Fruit fly (Drosophila melanogaster) whole organism, embryonic: ENCODE measurements around the gene CG7275.

Experiments
- Abd-B ChIP-seq: fragments of 200-800 bp; sonication (Bioruptor generic); optimal IDR thresholded peaks from 2 replicates; lab custom pipeline; 2018; ENCODE audit warnings: missing biosample characterization, mild to moderate bottlenecking, missing genetic modification characterization, moderate library complexity
- Asciz ChIP-seq: fragments of 200-800 bp; sonication (Bioruptor generic); optimal IDR thresholded peaks from 2 replicates; lab custom pipeline; 2017; ENCODE audit warnings: missing biosample characterization, mild to moderate bottlenecking, missing genetic modification characterization, missing genetic modification reagents
- CG10654 ChIP-seq: fragments of 200-800 bp; sonication (Bioruptor generic); optimal IDR thresholded peaks from 2 replicates; lab custom pipeline; 2016; ENCODE audit warnings: missing biosample characterization, missing genetic modification characterization
- CG11696 ChIP-seq: fragments of 200-800 bp; sonication (Bioruptor generic); IDR thresholded peaks from 2 replicates; pipeline ENCODE4 v1.3.6; 2022; ENCODE audit warnings: missing biosample characterization, missing genetic modification characterization
- CG11723 ChIP-seq: fragments of 200-800 bp; sonication (Bioruptor generic); optimal IDR thresholded peaks from 2 replicates; lab custom pipeline; 2017; ENCODE audit warnings: missing biosample characterization, mild to moderate bottlenecking, missing genetic modification characterization
- CG1233 ChIP-seq: fragments of 200-800 bp; sonication (Bioruptor generic); optimal IDR thresholded peaks from 4 replicates; lab custom pipeline; 2018; ENCODE audit warnings: missing biosample characterization, mild to moderate bottlenecking, missing genetic modification characterization
- CG12744 ChIP-seq: fragments of 200-800 bp; sonication (Bioruptor generic); optimal IDR thresholded peaks from 2 replicates; lab custom pipeline; 2016; ENCODE audit warnings: missing biosample characterization, missing genetic modification characterization
- CG16779 ChIP-seq: fragments of 200-800 bp; sonication (Bioruptor generic); IDR thresholded peaks from 2 replicates; pipeline ENCODE4 v1.3.6; 2022; ENCODE audit warnings: missing biosample characterization, missing genetic modification characterization
- CG17359 ChIP-seq: fragments of 200-800 bp; sonication (Bioruptor generic); optimal IDR thresholded peaks from 3 replicates; lab custom pipeline; 2018; ENCODE audit warnings: missing biosample characterization, mild to moderate bottlenecking, missing genetic modification characterization, moderate library complexity
- CG17568 ChIP-seq: fragments of 200-800 bp; sonication (Bioruptor generic); optimal IDR thresholded peaks from 2 replicates; lab custom pipeline; 2018; ENCODE audit warnings: missing biosample characterization, mild to moderate bottlenecking, missing genetic modification characterization, moderate library complexity
- CG17802 ChIP-seq: fragments of 200-800 bp; sonication (Bioruptor generic); optimal IDR thresholded peaks from 2 replicates; lab custom pipeline; 2018; ENCODE audit warnings: missing biosample characterization, mild to moderate bottlenecking, missing genetic modification characterization, moderate library complexity
- CG1832 ChIP-seq: fragments of 200-800 bp; sonication (Bioruptor generic); optimal IDR thresholded peaks from 2 replicates; lab custom pipeline; 2017; ENCODE audit warnings: missing biosample characterization, mild to moderate bottlenecking, missing genetic modification characterization, inconsistent platforms
- CG4360 ChIP-seq: fragments of 200-800 bp; sonication (Bioruptor generic); IDR thresholded peaks from 2 replicates; pipeline ENCODE4 v1.3.6; 2022; ENCODE audit warnings: missing biosample characterization, missing genetic modification characterization
- CG4617 ChIP-seq: fragments of 200-800 bp; sonication (Bioruptor generic); optimal IDR thresholded peaks from 3 replicates; lab custom pipeline; 2016; ENCODE audit warnings: missing biosample characterization, missing genetic modification characterization, borderline replicate concordance
- CG4730 ChIP-seq: fragments of 200-800 bp; sonication (Bioruptor generic); IDR thresholded peaks from 2 replicates; pipeline ENCODE4 v1.3.6; 2022; ENCODE audit warnings: missing biosample characterization, missing genetic modification characterization
- CG7839 ChIP-seq: fragments of 200-800 bp; sonication (Bioruptor generic); optimal IDR thresholded peaks from 3 replicates; lab custom pipeline; 2018; ENCODE audit warnings: missing biosample characterization, mild to moderate bottlenecking, missing genetic modification characterization, moderate library complexity
- CG8388 ChIP-seq: fragments of 200-800 bp; sonication (Bioruptor generic); optimal IDR thresholded peaks from 2 replicates; lab custom pipeline; 2019; ENCODE audit warnings: missing biosample characterization, mild to moderate bottlenecking, missing genetic modification characterization, moderate library complexity
- CG9727 ChIP-seq: fragments of 200-800 bp; sonication (Bioruptor generic); optimal IDR thresholded peaks from 3 replicates; lab custom pipeline; 2017; ENCODE audit warnings: missing biosample characterization, mild to moderate bottlenecking, missing genetic modification characterization
- CHES-1-like ChIP-seq: fragments of 200-800 bp; sonication (Bioruptor generic); optimal IDR thresholded peaks from 2 replicates; lab custom pipeline; 2016; ENCODE audit warnings: missing biosample characterization, missing genetic modification characterization
- Dbx ChIP-seq: fragments of 200-800 bp; sonication (Bioruptor generic); IDR thresholded peaks from 3 replicates; pipeline ENCODE4 v1.3.6; 2022; ENCODE audit warnings: missing biosample characterization, missing genetic modification characterization
- Dip2 ChIP-seq: fragments of 200-800 bp; sonication (Bioruptor generic); IDR thresholded peaks from 2 replicates; pipeline ENCODE4 v1.3.6; 2022; ENCODE audit warnings: missing biosample characterization, missing genetic modification characterization
- Dll ChIP-seq: fragments of 200-800 bp; sonication (Bioruptor generic); IDR thresholded peaks from 4 replicates; pipeline ENCODE4 v1.3.6; 2022; ENCODE audit warnings: missing biosample characterization, missing genetic modification characterization; ENCODE audit not compliant: partially characterized antibody
- HmgZ ChIP-seq: fragments of 200-800 bp; sonication (Bioruptor generic); optimal IDR thresholded peaks from 2 replicates; lab custom pipeline; 2018; ENCODE audit warnings: missing biosample characterization, mild to moderate bottlenecking, missing genetic modification characterization
- Lim3 ChIP-seq: fragments of 200-800 bp; sonication (Bioruptor generic); IDR thresholded peaks from 2 replicates; pipeline ENCODE4 v1.3.6; 2022; ENCODE audit warnings: missing biosample characterization, missing genetic modification characterization
- Lpt ChIP-seq: fragments of >200 bp; optimal IDR thresholded peaks from 2 replicates; lab custom pipeline; 2018; ENCODE audit warnings: missing biosample characterization, missing genetic modification characterization
- Mad ChIP-seq: fragments of 200-800 bp; sonication (Bioruptor generic); optimal IDR thresholded peaks from 2 replicates; lab custom pipeline; 2016; ENCODE audit warnings: missing biosample characterization, missing genetic modification characterization
- Nf-YA ChIP-seq: fragments of 200-800 bp; sonication (Bioruptor generic); IDR thresholded peaks from 2 replicates; pipeline ENCODE4 v1.3.6; 2022; ENCODE audit warnings: missing biosample characterization, missing genetic modification characterization
- Six4 ChIP-seq: fragments of 200-800 bp; sonication (Bioruptor generic); optimal IDR thresholded peaks from 2 replicates; lab custom pipeline; 2016; ENCODE audit warnings: missing biosample characterization, missing genetic modification characterization
- Spps ChIP-seq: fragments of 200-800 bp; sonication (Bioruptor generic); optimal IDR thresholded peaks from 2 replicates; lab custom pipeline; 2018; ENCODE audit warnings: missing biosample characterization, mild to moderate bottlenecking, missing genetic modification characterization
- Sry-δ ChIP-seq: fragments of 200-800 bp; sonication (Bioruptor generic); optimal IDR thresholded peaks from 2 replicates; lab custom pipeline; 2016; ENCODE audit warnings: missing biosample characterization, missing genetic modification characterization
- Ssrp ChIP-seq: fragments of 200-800 bp; sonication (Bioruptor generic); optimal IDR thresholded peaks from 2 replicates; lab custom pipeline; 2018; ENCODE audit warnings: missing biosample characterization, mild to moderate bottlenecking, missing genetic modification characterization, moderate library complexity
- YL-1 ChIP-seq: fragments of 200-800 bp; sonication (Bioruptor generic); optimal IDR thresholded peaks from 3 replicates; lab custom pipeline; 2017; ENCODE audit warnings: missing biosample characterization, mild to moderate bottlenecking, missing genetic modification characterization
- al ChIP-seq: fragments of 200-800 bp; sonication (Bioruptor generic); IDR thresholded peaks from 2 replicates; pipeline ENCODE4 v1.3.6; 2022; ENCODE audit warnings: missing biosample characterization, missing genetic modification characterization
- ara ChIP-seq: fragments of 200-800 bp; sonication (Bioruptor generic); IDR thresholded peaks from 2 replicates; pipeline ENCODE4 v1.3.6; 2022; ENCODE audit warnings: missing biosample characterization, missing genetic modification characterization
- chif ChIP-seq, 2 experiments: fragments of 200-800 bp; sonication (Bioruptor generic); optimal IDR thresholded peaks; 3 replicates each; lab custom pipeline; 2016; ENCODE audit warnings: missing biosample characterization in 2 of 2, missing genetic modification characterization in 2 of 2
- ci ChIP-seq: fragments of 200-800 bp; sonication (Bioruptor generic); IDR thresholded peaks from 3 replicates; pipeline ENCODE4 v1.3.6; 2022; ENCODE audit warnings: missing biosample characterization, missing genetic modification characterization
- dysf ChIP-seq: fragments of 200-800 bp; sonication (Bioruptor generic); IDR thresholded peaks from 3 replicates; pipeline ENCODE4 v1.3.6; 2022; ENCODE audit warnings: missing biosample characterization, missing genetic modification characterization
- ftz-f1 ChIP-seq: fragments of 200-800 bp; sonication (Bioruptor generic); optimal IDR thresholded peaks from 2 replicates; lab custom pipeline; 2016; ENCODE audit warnings: missing biosample characterization, missing genetic modification characterization
- gsb-n ChIP-seq: fragments of 200-800 bp; sonication (Bioruptor generic); optimal IDR thresholded peaks from 3 replicates; lab custom pipeline; 2018; ENCODE audit warnings: missing biosample characterization, mild to moderate bottlenecking, missing genetic modification characterization
- hbn ChIP-seq: fragments of 200-800 bp; sonication (Bioruptor generic); IDR thresholded peaks from 2 replicates; pipeline ENCODE4 v1.3.6; 2022; ENCODE audit warnings: missing biosample characterization, missing genetic modification characterization; ENCODE audit not compliant: partially characterized antibody
- hkb ChIP-seq, 2 experiments: fragments of 200-800 bp in 1 of 2; fragments of >200 bp in 1 of 2; sonication (Bioruptor generic) in 1 of 2; IDR thresholded peaks in 1 of 2; optimal IDR thresholded peaks in 1 of 2; 2 replicates each; pipeline versions ENCODE4 v1.3.6 to Lab custom; 2017 to 2022; ENCODE audit warnings: missing biosample characterization in 1 of 2, missing genetic modification characterization in 1 of 2
- mld ChIP-seq: fragments of 200-800 bp; sonication (Bioruptor generic); IDR thresholded peaks from 3 replicates; pipeline ENCODE4 v1.3.6; 2022; ENCODE audit warnings: missing biosample characterization, missing genetic modification characterization; ENCODE audit not compliant: partially characterized antibody
- nom ChIP-seq: fragments of 200-800 bp; sonication (Bioruptor generic); optimal IDR thresholded peaks from 2 replicates; lab custom pipeline; 2017; ENCODE audit warnings: missing biosample characterization, missing genetic modification characterization, mild to moderate bottlenecking, moderate library complexity, missing genetic modification reagents
- oc ChIP-seq: fragments of 200-800 bp; sonication (Bioruptor generic); optimal IDR thresholded peaks from 2 replicates; lab custom pipeline; 2018; ENCODE audit warnings: missing biosample characterization, mild to moderate bottlenecking, missing genetic modification characterization, moderate library complexity
- p53 ChIP-seq: fragments of 200-800 bp; sonication (Bioruptor generic); optimal IDR thresholded peaks from 2 replicates; lab custom pipeline; 2016; ENCODE audit warnings: missing biosample characterization, missing genetic modification characterization
- repo ChIP-seq: fragments of 200-800 bp; sonication (Bioruptor generic); optimal IDR thresholded peaks from 2 replicates; lab custom pipeline; 2016; ENCODE audit warnings: missing biosample characterization, missing genetic modification characterization
- slbo ChIP-seq: fragments of 200-800 bp; sonication (Bioruptor generic); IDR thresholded peaks from 2 replicates; pipeline ENCODE4 v1.3.6; 2022; ENCODE audit warnings: missing biosample characterization, missing genetic modification characterization
- sob ChIP-seq: fragments of 200-800 bp; sonication (Bioruptor generic); IDR thresholded peaks from 2 replicates; pipeline ENCODE4 v1.3.6; 2022; ENCODE audit warnings: missing biosample characterization, missing genetic modification characterization
- sr ChIP-seq: fragments of 200-800 bp; sonication (Bioruptor generic); IDR thresholded peaks from 3 replicates; pipeline ENCODE4 v1.3.6; 2022; ENCODE audit warnings: missing biosample characterization, missing genetic modification characterization
- tap ChIP-seq: fragments of 200-800 bp; optimal IDR thresholded peaks from 3 replicates; lab custom pipeline; 2019; ENCODE audit warnings: missing biosample characterization, mild to moderate bottlenecking, missing genetic modification characterization, moderate library complexity
- tx ChIP-seq: fragments of 200-800 bp; sonication (Bioruptor generic); optimal IDR thresholded peaks from 2 replicates; lab custom pipeline; 2016; ENCODE audit warnings: missing biosample characterization, missing genetic modification characterization

CG7275 gene

DNA sequence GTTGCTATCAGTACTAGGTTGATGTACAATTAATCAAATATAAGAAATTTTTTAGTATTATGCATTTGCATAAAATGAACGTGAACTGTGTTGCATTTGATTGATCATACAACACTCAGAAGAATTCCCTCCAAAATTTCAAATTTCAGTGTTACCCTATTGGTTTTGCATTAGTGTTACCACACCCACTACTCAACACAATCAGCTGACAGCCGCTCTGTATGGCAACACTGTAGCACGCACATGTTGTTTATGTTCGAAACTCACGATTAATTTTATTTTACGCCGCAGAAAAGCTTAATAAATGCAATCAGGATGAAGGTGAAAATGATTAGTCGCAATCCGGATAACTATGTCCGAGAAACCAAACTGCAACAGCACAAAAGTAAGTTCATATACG lies at the start of gene CG7275 (continued):
- TF ChIP-seq Sry-δ (GFP tag; lab: Kevin White, UChicago) (peak; percentile 4), Dll (GFP tag; lab: Robert Waterston, UW) (peak; percentile 44; the same call in 1 of the 4 replicates), ci (GFP tag; lab: Robert Waterston, UW) (peak; percentile 42; the same call in 1 of the 3 replicates), dysf (GFP tag; lab: Robert Waterston, UW) (no peak), sr (no peak), CG11696 (GFP tag; lab: Robert Waterston, UW) (no peak), Nf-YA (GFP tag; lab: Robert Waterston, UW) (no peak), CG1832 (GFP tag; lab: Kevin White, UChicago) (no peak), CG4617 (GFP tag; lab: Kevin White, UChicago) (peak; percentile 41), CG12744 (GFP tag; lab: Kevin White, UChicago) (no peak), CG4360 (GFP tag; lab: Robert Waterston, UW) (no peak), nom (GFP tag; lab: Kevin White, UChicago) (no peak), CG4730 (GFP tag; lab: Robert Waterston, UW) (no peak), CG9727 (GFP tag; lab: Kevin White, UChicago) (no peak), gsb-n (tag; lab: Kevin White, UChicago) (no peak), Asciz (GFP tag; lab: Kevin White, UChicago) (peak; percentile 10), Dip2 (no peak), ftz-f1 (no peak), hkb (optimal IDR thresholded peaks at IDR 0.05; lab: Kevin White, UChicago) (peak; percentile 26), hkb (GFP tag; IDR thresholded peaks at IDR 0.05; lab: Robert Waterston, UW) (no peak), YL-1 (GFP tag; lab: Kevin White, UChicago) (peak; percentile 71), tx (GFP tag; lab: Kevin White, UChicago) (no peak), sob (GFP tag; lab: Robert Waterston, UW) (no peak), Six4 (no peak), Ssrp (no peak), oc (tag; lab: Kevin White, UChicago) (no peak), Abd-B (GFP tag; lab: Kevin White, UChicago) (no peak), CG17359 (tag; lab: Kevin White, UChicago) (no peak), mld (no peak), p53 (GFP tag; lab: Kevin White, UChicago) (no peak), Dbx (GFP tag; lab: Robert Waterston, UW) (no peak), Spps (tag; lab: Kevin White, UChicago) (no peak), chif (GFP tag; optimal IDR thresholded peaks at IDR 0.05; lab: Kevin White, UChicago) (no peak), Lpt (GFP tag; lab: Kevin White, UChicago) (no peak), CHES-1-like (GFP tag; lab: Kevin White, UChicago) (peak; percentile 9), CG17568 (no peak), hbn (GFP tag; lab: Robert Waterston, UW) (peak; percentile 30; the same call in 1 of the 2 replicates), ara (GFP tag; lab: Robert Waterston, UW) (no peak), CG10654 (GFP tag; lab: Kevin White, UChicago) (no peak), CG11723 (GFP tag; lab: Kevin White, UChicago) (no peak), slbo (GFP tag; lab: Robert Waterston, UW) (no peak), Lim3 (GFP tag; lab: Robert Waterston, UW) (no peak), CG7839 (tag; lab: Kevin White, UChicago) (no peak), CG16779 (GFP tag; lab: Robert Waterston, UW) (no peak), CG1233 (no peak), HmgZ (peak; percentile 35), tap (no peak), al (GFP tag; lab: Robert Waterston, UW) (no peak), Mad (no peak), CG8388 (GFP tag; lab: Kevin White, UChicago) (no peak), CG17802 (tag; lab: Kevin White, UChicago) (no peak), repo (GFP tag; lab: Kevin White, UChicago) (no peak)
